Fruit fly (Drosophila melanogaster): ENCODE data around the gene CG6067.

The CG6067 gene

dm6 chrX:5918499-5919126 is 36.8 kb upstream of the CG6067 start (continued):
- TF ChIP-seq fd85E (GFP tag; optimal IDR thresholded peaks at IDR 0.05) = peak; percentile 98
- TF ChIP-seq CG15336 (GFP tag; IDR thresholded peaks at IDR 0.05) = peak; percentile 99
- TF ChIP-seq OdsH (GFP tag; optimal IDR thresholded peaks at IDR 0.05) = peak; percentile 100
- peak; percentile 99 for TF ChIP-seq Gug (GFP tag; IDR thresholded peaks at IDR 0.05)
- peak; percentile 99 for TF ChIP-seq CG16779 (tag; optimal IDR thresholded peaks at IDR 0.05)
- TF ChIP-seq cyc (GFP tag; optimal IDR thresholded peaks at IDR 0.05) = peak; percentile 99
- peak; percentile 99 for TF ChIP-seq topi (GFP tag; optimal IDR thresholded peaks at IDR 0.05)
- TF ChIP-seq CG8119 (GFP tag; IDR thresholded peaks at IDR 0.05) = peak; percentile 99
- peak; percentile 99 for TF ChIP-seq CG1621 (tag; optimal IDR thresholded peaks at IDR 0.05)
- peak; percentile 89 for TF ChIP-seq Hr38 (GFP tag; optimal IDR thresholded peaks at IDR 0.05)
- TF ChIP-seq Eip75B (GFP tag; optimal IDR thresholded peaks at IDR 0.05) = peak; percentile 100
- TF ChIP-seq acj6 (GFP tag; optimal IDR thresholded peaks at IDR 0.05) = peak; percentile 100
- peak; percentile 99 for TF ChIP-seq Sox15 (GFP tag; optimal IDR thresholded peaks at IDR 0.05)
- peak; percentile 99 for TF ChIP-seq Met (GFP tag; optimal IDR thresholded peaks at IDR 0.05)
- TF ChIP-seq CG6163 (GFP tag; IDR thresholded peaks at IDR 0.05) = peak; percentile 100
- peak; percentile 99 for TF ChIP-seq CG8319 (GFP tag; optimal IDR thresholded peaks at IDR 0.05)
- peak; percentile 99 for TF ChIP-seq vri (GFP tag; optimal IDR thresholded peaks at IDR 0.05)
- peak; percentile 99 for TF ChIP-seq CG3032 (tag; optimal IDR thresholded peaks at IDR 0.05)
- peak; percentile 99 for TF ChIP-seq fd59A (GFP tag; optimal IDR thresholded peaks at IDR 0.05)
- TF ChIP-seq achi (GFP tag; optimal IDR thresholded peaks at IDR 0.05) = peak; percentile 99
- TF ChIP-seq Eip78C (GFP tag) = peak; percentile 100
- peak; percentile 99 for TF ChIP-seq CG11294 (GFP tag; IDR thresholded peaks at IDR 0.05)
- peak; percentile 100 for TF ChIP-seq CG6792 (GFP tag; optimal IDR thresholded peaks at IDR 0.05)
- peak; percentile 100 for TF ChIP-seq Sox14 (GFP tag; optimal IDR thresholded peaks at IDR 0.05)
- peak; percentile 98 for TF ChIP-seq dsx (GFP tag; optimal IDR thresholded peaks at IDR 0.05; ENCODE audit: poor library complexity, severe bottlenecking)
- TF ChIP-seq CG7368 (GFP tag; optimal IDR thresholded peaks at IDR 0.05) = peak; percentile 100
- peak; percentile 100 for TF ChIP-seq pdm3 (GFP tag; optimal IDR thresholded peaks at IDR 0.05)

dm6 chrX:5920932-5921331 is 34.5 kb upstream of the CG6067 start:
- no peak for TF ChIP-seq spab (GFP tag; optimal IDR thresholded peaks at IDR 0.05)
- no peak for TF ChIP-seq svp (GFP tag)
- peak; percentile 1 for TF ChIP-seq CG32006 (GFP tag; optimal IDR thresholded peaks at IDR 0.05)
- no peak for TF ChIP-seq achi (GFP tag; optimal IDR thresholded peaks at IDR 0.05)
- TF ChIP-seq CG3032 (tag; optimal IDR thresholded peaks at IDR 0.05) = no peak
- no peak for TF ChIP-seq topi (GFP tag; optimal IDR thresholded peaks at IDR 0.05)
- no peak for TF ChIP-seq CG6792 (GFP tag; optimal IDR thresholded peaks at IDR 0.05)
- no peak for TF ChIP-seq CG31627 (GFP tag; optimal IDR thresholded peaks at IDR 0.05)
- no peak for TF ChIP-seq esn (GFP tag; optimal IDR thresholded peaks at IDR 0.05)
- no peak for TF ChIP-seq Hr4 (GFP tag; optimal IDR thresholded peaks at IDR 0.05)
- peak; percentile 55 for TF ChIP-seq CG6276 (GFP tag; optimal IDR thresholded peaks at IDR 0.05)
- no peak for TF ChIP-seq OdsH (GFP tag; optimal IDR thresholded peaks at IDR 0.05)
- TF ChIP-seq Ets96B (tag; optimal IDR thresholded peaks at IDR 0.05) = no peak
- no peak for TF ChIP-seq cyc (GFP tag; optimal IDR thresholded peaks at IDR 0.05)
- no peak for TF ChIP-seq Hr38 (GFP tag; optimal IDR thresholded peaks at IDR 0.05)
- TF ChIP-seq Eip93F (GFP tag; optimal IDR thresholded peaks at IDR 0.05) = no peak
- no peak for TF ChIP-seq Eip75B (GFP tag; optimal IDR thresholded peaks at IDR 0.05)
- TF ChIP-seq acj6 (GFP tag; optimal IDR thresholded peaks at IDR 0.05) = no peak
- no peak for TF ChIP-seq pdm3 (GFP tag; optimal IDR thresholded peaks at IDR 0.05)
- TF ChIP-seq CG8119 (GFP tag; IDR thresholded peaks at IDR 0.05) = no peak; the same call in 2 of the 3 replicates
- no peak for TF ChIP-seq CG10631 (GFP tag; optimal IDR thresholded peaks at IDR 0.05)
- no peak for TF ChIP-seq CG8319 (GFP tag; optimal IDR thresholded peaks at IDR 0.05)
- no peak for TF ChIP-seq Hr39 (GFP tag; optimal IDR thresholded peaks at IDR 0.05)
- no peak for TF ChIP-seq dac (GFP tag; optimal IDR thresholded peaks at IDR 0.05)
- TF ChIP-seq Eip78C (GFP tag) = no peak
- TF ChIP-seq fd59A (GFP tag; optimal IDR thresholded peaks at IDR 0.05) = no peak
- no peak for TF ChIP-seq Smox (GFP tag; optimal IDR thresholded peaks at IDR 0.05)
- TF ChIP-seq CG8632 (GFP tag; optimal IDR thresholded peaks at IDR 0.05) = no peak
- no peak for TF ChIP-seq Gug (GFP tag; IDR thresholded peaks at IDR 0.05)
- TF ChIP-seq CG4318 (GFP tag; optimal IDR thresholded peaks at IDR 0.05) = no peak
- TF ChIP-seq CG6808 (GFP tag; optimal IDR thresholded peaks at IDR 0.05) = no peak
- no peak for TF ChIP-seq CG1621 (tag; optimal IDR thresholded peaks at IDR 0.05)
- peak; percentile 57; the same call in 2 of the 3 replicates for TF ChIP-seq eg (GFP tag; IDR thresholded peaks at IDR 0.05)
- no peak for TF ChIP-seq Blimp-1 (GFP tag; optimal IDR thresholded peaks at IDR 0.05)
- TF ChIP-seq dsx (GFP tag; optimal IDR thresholded peaks at IDR 0.05; ENCODE audit: poor library complexity, severe bottlenecking) = no peak
- TF ChIP-seq Ets21C (GFP tag; optimal IDR thresholded peaks at IDR 0.05) = no peak
- peak; percentile 6 for TF ChIP-seq CG16779 (tag; optimal IDR thresholded peaks at IDR 0.05)
- TF ChIP-seq Sox14 (GFP tag; optimal IDR thresholded peaks at IDR 0.05) = no peak
- no peak for TF ChIP-seq Sox15 (GFP tag; optimal IDR thresholded peaks at IDR 0.05)
- TF ChIP-seq CG34406 (GFP tag; optimal IDR thresholded peaks at IDR 0.05) = no peak
